Fruit fly (Drosophila melanogaster) whole organism, prepupa: Measurements from ENCODE around the gene CG33268.

Source experiments
- CG10669 ChIP-seq: fragments of 200-800 bp; sonication (Bioruptor generic); optimal IDR thresholded peaks from 3 replicates; lab custom pipeline; 2018; ENCODE audit warnings: missing biosample characterization, mild to moderate bottlenecking, missing genetic modification characterization, moderate library complexity
- CG11762 ChIP-seq: fragments of 200-800 bp; sonication (Bioruptor generic); optimal IDR thresholded peaks from 3 replicates; lab custom pipeline; 2016; ENCODE audit warnings: missing biosample characterization, missing genetic modification characterization; ENCODE audit not compliant: insufficient read depth
- CG15336 ChIP-seq: fragments of 200-800 bp; sonication (Bioruptor generic); IDR thresholded peaks from 2 replicates; pipeline ENCODE4 v1.3.6; 2022; ENCODE audit warnings: missing biosample characterization, missing genetic modification characterization
- CG31627 ChIP-seq: fragments of 200-800 bp; sonication (Bioruptor generic); optimal IDR thresholded peaks from 3 replicates; lab custom pipeline; 2016; ENCODE audit warnings: missing biosample characterization, missing genetic modification characterization
- CG6854 ChIP-seq: fragments of 200-800 bp; sonication (Bioruptor generic); optimal IDR thresholded peaks from 2 replicates; lab custom pipeline; 2017; ENCODE audit warnings: missing biosample characterization, mild to moderate bottlenecking, missing genetic modification characterization
- cyc ChIP-seq: fragments of 200-800 bp; sonication (Bioruptor generic); optimal IDR thresholded peaks from 3 replicates; lab custom pipeline; 2016; ENCODE audit warnings: missing biosample characterization, missing genetic modification characterization
- fkh ChIP-seq: fragments of 200-800 bp; sonication (Bioruptor generic); optimal IDR thresholded peaks from 3 replicates; lab custom pipeline; 2017; ENCODE audit warnings: missing biosample characterization, mild to moderate bottlenecking, missing genetic modification characterization, moderate library complexity
- lz ChIP-seq: fragments of 200-800 bp; sonication (Bioruptor generic); optimal IDR thresholded peaks from 3 replicates; lab custom pipeline; 2016; ENCODE audit warnings: missing biosample characterization, missing genetic modification characterization

dm6 chr3L:11552996-11553671 lies 37.9 kb downstream of the CG33268 start:
- TF ChIP-seq CG31627 (GFP tag; lab: Kevin White, UChicago) = no peak
- peak; percentile 72 for TF ChIP-seq CG6854 (GFP tag; lab: Kevin White, UChicago)
- TF ChIP-seq CG15336 (GFP tag; lab: Robert Waterston, UW) = peak; percentile 59
- TF ChIP-seq cyc (GFP tag; lab: Kevin White, UChicago) = no peak
- TF ChIP-seq CG10669 (GFP tag; lab: Kevin White, UChicago) = peak; percentile 43
- peak; percentile 71 for TF ChIP-seq fkh (GFP tag; lab: Kevin White, UChicago)
- TF ChIP-seq CG11762 (GFP tag; lab: Kevin White, UChicago) = peak; percentile 25
- TF ChIP-seq lz (GFP tag; lab: Kevin White, UChicago) = peak; percentile 2
